Worm (Caenorhabditis elegans): ENCODE measurements around the gene acr-23.

acr-23 gene

DNA sequence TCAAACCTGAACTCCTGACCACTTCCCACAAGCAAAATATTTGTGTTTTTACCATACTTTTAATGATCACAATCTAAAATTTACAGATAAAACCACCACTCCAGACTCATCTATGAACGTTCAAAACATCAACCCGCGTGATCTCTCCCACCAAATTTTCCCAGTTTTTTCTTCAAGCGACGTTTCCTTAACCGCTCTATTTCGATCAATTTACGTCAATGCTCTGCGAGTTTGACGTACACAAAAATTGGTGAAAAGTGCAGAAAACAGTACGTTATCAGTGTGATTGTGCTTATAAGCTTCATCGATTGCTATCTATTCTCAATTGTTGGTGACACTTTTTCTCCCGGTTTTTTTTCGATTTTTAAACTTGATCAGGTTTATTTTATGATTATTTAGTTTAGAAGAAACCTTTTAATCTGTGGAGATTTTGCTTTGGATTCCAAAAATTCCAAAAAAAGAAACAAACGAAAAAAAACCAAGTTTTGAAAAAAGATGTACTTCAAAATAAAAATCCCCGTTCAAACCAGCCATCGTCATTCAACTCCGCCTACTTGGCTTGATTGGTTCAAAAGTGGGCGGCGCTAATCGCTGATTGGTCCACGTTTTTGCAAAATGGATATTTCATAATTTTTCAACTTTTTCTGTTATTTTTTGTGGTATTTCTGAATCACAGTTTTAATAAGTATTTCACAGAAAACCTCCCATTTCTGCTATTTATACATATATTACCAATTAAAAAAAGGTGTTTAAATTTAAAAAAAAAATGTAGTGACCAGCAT is 26.9 kb downstream of the acr-23 start (continued):
- TF ChIP-seq Y105C5A.15 (GFP tag; IDR thresholded peaks at IDR 0.05) (no peak), snpc-1.2 (GFP tag; IDR thresholded peaks at IDR 0.05) (no peak), madf-9 (GFP tag; conservative IDR thresholded peaks at IDR 0.05) (no peak), zfp-2 (tag; optimal IDR thresholded peaks at IDR 0.05) (no peak), aha-1 (tag) (no peak), unc-39 (tag; optimal IDR thresholded peaks at IDR 0.05) (no peak), R02D3.7 (tag; optimal IDR thresholded peaks at IDR 0.05) (no peak), spr-1 (tag; optimal IDR thresholded peaks at IDR 0.05) (no peak), dpl-1 (GFP tag; optimal IDR thresholded peaks at IDR 0.05) (no peak), php-3 (GFP tag; IDR thresholded peaks at IDR 0.05) (peak; percentile 72; the same call in 1 of the 2 replicates), spr-3 (GFP tag; optimal IDR thresholded peaks at IDR 0.05) (no peak), ces-1 (GFP tag; optimal IDR thresholded peaks at IDR 0.05) (no peak), nhr-28 (tag; optimal IDR thresholded peaks at IDR 0.05) (peak; percentile 67), lin-1 (GFP tag; IDR thresholded peaks at IDR 0.05) (no peak), pqm-1 (tag; optimal IDR thresholded peaks at IDR 0.05) (peak; percentile 31), tag-97 (GFP tag; IDR thresholded peaks at IDR 0.05) (no peak), T26A8.4 (GFP tag; IDR thresholded peaks at IDR 0.05) (no peak), saeg-2 (GFP tag; IDR thresholded peaks at IDR 0.05) (no peak), pha-4 (GFP tag; IDR thresholded peaks at IDR 0.05) (no peak), pha-4 (tag; optimal IDR thresholded peaks at IDR 0.05) (no peak), daf-19 (GFP tag; conservative IDR thresholded peaks at IDR 0.05) (no peak), D1046.2 (GFP tag; IDR thresholded peaks at IDR 0.05) (no peak), ceh-20 (GFP tag; IDR thresholded peaks at IDR 0.05) (no peak), nhr-11 (tag; optimal IDR thresholded peaks at IDR 0.05) (no peak), Y5F2A.4 (GFP tag; optimal IDR thresholded peaks at IDR 0.05) (no peak), unc-130 (GFP tag; optimal IDR thresholded peaks at IDR 0.05) (no peak), lin-39 (tag; optimal IDR thresholded peaks at IDR 0.05) (no peak), egl-27 (tag; optimal IDR thresholded peaks at IDR 0.05) (no peak), mep-1 (tag; optimal IDR thresholded peaks at IDR 0.05) (peak; percentile 47), Y75B8A.6 (GFP tag; IDR thresholded peaks at IDR 0.05) (no peak), F49E8.2 (tag; optimal IDR thresholded peaks at IDR 0.05; ENCODE audit: borderline replicate concordance) (no peak), lir-3 (tag; optimal IDR thresholded peaks at IDR 0.05) (no peak), dmd-6 (GFP tag; IDR thresholded peaks at IDR 0.05) (peak; percentile 88), F10B5.3 (tag; optimal IDR thresholded peaks at IDR 0.05) (no peak), mxl-3 (GFP tag; optimal IDR thresholded peaks at IDR 0.05) (no peak), nhr-237 (tag; optimal IDR thresholded peaks at IDR 0.05) (no peak), unc-62 (GFP tag; optimal IDR thresholded peaks at IDR 0.05 in 1 of 2) (no peak), unc-62 (tag; optimal IDR thresholded peaks at IDR 0.05) (no peak), lin-38 (GFP tag; IDR thresholded peaks at IDR 0.05) (no peak), lin-13 (GFP tag; optimal IDR thresholded peaks at IDR 0.05) (no peak), lim-7 (GFP tag; IDR thresholded peaks at IDR 0.05) (no peak), attf-4 (tag; optimal IDR thresholded peaks at IDR 0.05) (no peak), nhr-10 (tag; optimal IDR thresholded peaks at IDR 0.05) (no peak), ama-1 (optimal IDR thresholded peaks at IDR 0.05) (no peak), skn-1 (tag; optimal IDR thresholded peaks at IDR 0.05) (no peak), nhr-111 (GFP tag; optimal IDR thresholded peaks at IDR 0.05) (no peak)

Data from whole organism, L4 larva.